Fruit fly (Drosophila melanogaster) whole organism, embryonic: ENCODE data around the gene wge.
A peak's percentile ranks its signal among the peaks of the same experiment; 100 is the strongest.

ENCODE experiments used
- Atf3 ChIP-seq: fragments of 200-800 bp; sonication (Bioruptor generic); optimal IDR thresholded peaks from 3 replicates; lab custom pipeline; 2016; ENCODE audit warnings: missing biosample characterization, missing genetic modification characterization
- Atf6 ChIP-seq: fragments of 200-800 bp; sonication (Bioruptor generic); IDR thresholded peaks from 2 replicates; pipeline ENCODE4 v1.3.6; 2022; ENCODE audit warnings: missing biosample characterization, missing genetic modification characterization
- B-H1 ChIP-seq: fragments of 200-800 bp; sonication (Bioruptor generic); IDR thresholded peaks from 3 replicates; pipeline ENCODE4 v1.3.6; 2022; ENCODE audit warnings: missing biosample characterization, missing genetic modification characterization
- BEAF-32 ChIP-seq: fragments of 200-800 bp; sonication (Bioruptor generic); optimal IDR thresholded peaks from 3 replicates; lab custom pipeline; 2017; ENCODE audit warnings: missing biosample characterization, missing genetic modification characterization, mild to moderate bottlenecking, moderate library complexity, missing genetic modification reagents
- Bgb ChIP-seq: fragments of 200-800 bp; sonication (Bioruptor generic); IDR thresholded peaks from 2 replicates; pipeline ENCODE4 v1.3.6; 2022; ENCODE audit warnings: missing biosample characterization, missing genetic modification characterization; ENCODE audit not compliant: partially characterized antibody
- CG11247 ChIP-seq: fragments of 200-800 bp; sonication (Bioruptor generic); IDR thresholded peaks from 2 replicates; pipeline ENCODE4 v1.3.6; 2022; ENCODE audit warnings: missing biosample characterization, missing genetic modification characterization
- CG11695 ChIP-seq: fragments of 200-800 bp; sonication (Bioruptor generic); IDR thresholded peaks from 3 replicates; pipeline ENCODE4 v1.3.6; 2022; ENCODE audit warnings: missing biosample characterization, missing genetic modification characterization
- CG12391 ChIP-seq: fragments of 200-800 bp; sonication (Bioruptor generic); optimal IDR thresholded peaks from 3 replicates; lab custom pipeline; 2018; ENCODE audit warnings: missing biosample characterization, mild to moderate bottlenecking, missing genetic modification characterization, moderate library complexity
- CG12769 ChIP-seq: fragments of 200-800 bp; sonication (Bioruptor generic); optimal IDR thresholded peaks from 2 replicates; lab custom pipeline; 2019; ENCODE audit warnings: missing biosample characterization, mild to moderate bottlenecking, missing genetic modification characterization, moderate library complexity
- CG13624 ChIP-seq: fragments of 200-800 bp; sonication (Bioruptor generic); optimal IDR thresholded peaks from 2 replicates; lab custom pipeline; 2016; ENCODE audit warnings: missing biosample characterization, missing genetic modification characterization
- CG14014 ChIP-seq: fragments of 200-800 bp; sonication (Bioruptor generic); IDR thresholded peaks from 2 replicates; pipeline ENCODE4 v1.3.6; 2022; ENCODE audit warnings: missing biosample characterization, missing genetic modification characterization
- CG15073 ChIP-seq: fragments of 200-800 bp; sonication (Bioruptor generic); optimal IDR thresholded peaks from 2 replicates; lab custom pipeline; 2016; ENCODE audit warnings: missing biosample characterization, missing genetic modification characterization
- CG17829 ChIP-seq: fragments of 200-800 bp; optimal IDR thresholded peaks from 2 replicates; lab custom pipeline; 2019; ENCODE audit warnings: missing biosample characterization, mild to moderate bottlenecking, missing genetic modification characterization, moderate library complexity
- CG18262 ChIP-seq: fragments of 200-800 bp; optimal IDR thresholded peaks from 3 replicates; lab custom pipeline; 2019; ENCODE audit warnings: missing biosample characterization, mild to moderate bottlenecking, missing genetic modification characterization, moderate library complexity
- CG2712 ChIP-seq: fragments of 200-800 bp; optimal IDR thresholded peaks from 3 replicates; lab custom pipeline; 2019; ENCODE audit warnings: missing biosample characterization, mild to moderate bottlenecking, missing genetic modification characterization, moderate library complexity
- CG2889 ChIP-seq: fragments of 200-800 bp; sonication (Bioruptor generic); IDR thresholded peaks from 3 replicates; pipeline ENCODE4 v1.3.6; 2022; ENCODE audit warnings: missing biosample characterization, missing genetic modification characterization
- CG30403 ChIP-seq: fragments of 200-800 bp; sonication (Bioruptor generic); optimal IDR thresholded peaks from 3 replicates; lab custom pipeline; 2016; ENCODE audit warnings: missing biosample characterization, missing genetic modification characterization
- CG31388 ChIP-seq: fragments of 200-800 bp; sonication (Bioruptor generic); optimal IDR thresholded peaks from 2 replicates; lab custom pipeline; 2016; ENCODE audit warnings: missing biosample characterization, missing genetic modification characterization
- CG6254 ChIP-seq: fragments of 200-800 bp; sonication (Bioruptor generic); optimal IDR thresholded peaks from 3 replicates; lab custom pipeline; 2017; ENCODE audit warnings: mild to moderate bottlenecking, missing biosample characterization, missing genetic modification reagents, missing genetic modification characterization
- CG7786 ChIP-seq: fragments of 200-800 bp; sonication (Bioruptor generic); optimal IDR thresholded peaks from 2 replicates; lab custom pipeline; 2016; ENCODE audit warnings: missing biosample characterization, missing genetic modification characterization
- CrebB ChIP-seq: fragments of 200-800 bp; sonication (Bioruptor generic); optimal IDR thresholded peaks from 3 replicates; lab custom pipeline; 2018; ENCODE audit warnings: missing biosample characterization, mild to moderate bottlenecking, missing genetic modification characterization
- E2f1 ChIP-seq: fragments of 200-800 bp; sonication (Bioruptor generic); IDR thresholded peaks from 2 replicates; pipeline ENCODE4 v1.3.6; 2022; ENCODE audit warnings: missing biosample characterization, missing genetic modification characterization
- Fer1 ChIP-seq: fragments of 200-800 bp; sonication (Bioruptor generic); optimal IDR thresholded peaks from 2 replicates; lab custom pipeline; 2017; ENCODE audit warnings: missing biosample characterization, mild to moderate bottlenecking, missing genetic modification characterization
- GATAe ChIP-seq: fragments of 200-800 bp; sonication (Bioruptor generic); conservative IDR thresholded peaks from 2 replicates; pipeline ENCODE4 v1.3.6; 2022; ENCODE audit warnings: missing biosample characterization, missing genetic modification characterization
- Hr78 ChIP-seq, 2 experiments: fragments of 200-800 bp in 1 of 2; fragments of >200 bp in 1 of 2; sonication (Bioruptor generic) in 1 of 2; optimal IDR thresholded peaks; 2 replicates each; lab custom pipeline; 2017 to 2019; ENCODE audit warnings: missing biosample characterization in 2 of 2, missing genetic modification characterization in 2 of 2, mild to moderate bottlenecking in 1 of 2, moderate library complexity in 1 of 2
- Med ChIP-seq: fragments of 200-800 bp; sonication (Bioruptor generic); peaks from one replicate; lab custom pipeline; 2016; ENCODE audit warnings: missing biosample characterization, missing genetic modification characterization, mild to moderate bottlenecking, inconsistent platforms, moderate library complexity
- Oaz ChIP-seq: fragments of 200-800 bp; sonication (Bioruptor generic); IDR thresholded peaks from 2 replicates; pipeline ENCODE4 v1.3.6; 2022; ENCODE audit warnings: missing biosample characterization, missing genetic modification characterization
- PHDP ChIP-seq: fragments of 200-800 bp; sonication (Bioruptor generic); optimal IDR thresholded peaks from 3 replicates; lab custom pipeline; 2018; ENCODE audit warnings: missing biosample characterization, mild to moderate bottlenecking, missing genetic modification characterization, moderate library complexity
- Rx ChIP-seq: fragments of 200-800 bp; sonication (Bioruptor generic); IDR thresholded peaks from 2 replicates; pipeline ENCODE4 v1.3.6; 2022; ENCODE audit warnings: missing biosample characterization, missing genetic modification characterization
- Side ChIP-seq: fragments of 200-800 bp; sonication (Bioruptor generic); optimal IDR thresholded peaks from 2 replicates; lab custom pipeline; 2016; ENCODE audit warnings: missing biosample characterization, missing genetic modification characterization
- ara ChIP-seq: fragments of 200-800 bp; sonication (Bioruptor generic); IDR thresholded peaks from 2 replicates; pipeline ENCODE4 v1.3.6; 2022; ENCODE audit warnings: missing biosample characterization, missing genetic modification characterization
- ash1 ChIP-seq: fragments of 200-800 bp; sonication (Bioruptor generic); optimal IDR thresholded peaks from 2 replicates; lab custom pipeline; 2018; ENCODE audit warnings: missing biosample characterization, mild to moderate bottlenecking, missing genetic modification characterization
- corto ChIP-seq: fragments of 200-800 bp; sonication (Bioruptor generic); optimal IDR thresholded peaks from 2 replicates; lab custom pipeline; 2016; ENCODE audit warnings: missing biosample characterization, mild to moderate bottlenecking, missing genetic modification characterization, moderate library complexity
- dan ChIP-seq: fragments of 200-800 bp; sonication (Bioruptor generic); IDR thresholded peaks from 2 replicates; pipeline ENCODE4 v1.3.6; 2022; ENCODE audit warnings: missing biosample characterization, missing genetic modification characterization
- fru ChIP-seq: fragments of >200 bp; optimal IDR thresholded peaks from 2 replicates; lab custom pipeline; 2017
- fu2 ChIP-seq: fragments of 200-800 bp; sonication (Bioruptor generic); optimal IDR thresholded peaks from 2 replicates; lab custom pipeline; 2016; ENCODE audit warnings: missing biosample characterization, missing genetic modification characterization
- gro ChIP-seq: fragments of 200-800 bp; sonication (Bioruptor generic); optimal IDR thresholded peaks from 2 replicates; lab custom pipeline; 2016; ENCODE audit warnings: missing biosample characterization, missing genetic modification characterization
- lmd ChIP-seq: fragments of 200-800 bp; sonication (Bioruptor generic); IDR thresholded peaks from 2 replicates; pipeline ENCODE4 v1.3.6; 2022; ENCODE audit warnings: missing biosample characterization, missing genetic modification characterization
- lov ChIP-seq, 2 experiments: fragments of 200-800 bp in 1 of 2; fragments of >200 bp in 1 of 2; sonication (Bioruptor generic) in 1 of 2; IDR thresholded peaks in 1 of 2; optimal IDR thresholded peaks in 1 of 2; 2 replicates in 1 of 2; 3 replicates in 1 of 2; pipeline versions ENCODE4 v1.3.6 to Lab custom; 2017 to 2022; ENCODE audit warnings: missing biosample characterization in 1 of 2, missing genetic modification characterization in 1 of 2
- nau ChIP-seq: fragments of 200-800 bp; sonication (Bioruptor generic); optimal IDR thresholded peaks from 3 replicates; lab custom pipeline; 2017; ENCODE audit warnings: missing biosample characterization, mild to moderate bottlenecking, missing genetic modification characterization, missing genetic modification reagents
- onecut ChIP-seq: fragments of 200-800 bp; sonication (Bioruptor generic); IDR thresholded peaks from 2 replicates; pipeline ENCODE4 v1.3.6; 2022; ENCODE audit warnings: missing biosample characterization, missing genetic modification characterization
- pnt ChIP-seq: fragments of 200-800 bp; sonication (Bioruptor generic); optimal IDR thresholded peaks from 3 replicates; lab custom pipeline; 2016; ENCODE audit warnings: missing biosample characterization, missing genetic modification characterization
- sens ChIP-seq: fragments of 200-800 bp; sonication (Bioruptor generic); peaks from one replicate; lab custom pipeline; 2016; ENCODE audit warnings: missing biosample characterization, missing genetic modification characterization
- tin ChIP-seq: fragments of 200-800 bp; sonication (Bioruptor generic); optimal IDR thresholded peaks from 3 replicates; lab custom pipeline; 2016; ENCODE audit warnings: missing biosample characterization, missing genetic modification characterization
- trh ChIP-seq: fragments of 200-800 bp; sonication (Bioruptor generic); optimal IDR thresholded peaks from 2 replicates; lab custom pipeline; 2016; ENCODE audit warnings: missing biosample characterization, missing genetic modification characterization
- unc-4 ChIP-seq: fragments of 200-800 bp; sonication (Bioruptor generic); IDR thresholded peaks from 2 replicates; pipeline ENCODE4 v1.3.6; 2022; ENCODE audit warnings: missing biosample characterization, missing genetic modification characterization; ENCODE audit not compliant: partially characterized antibody
- vfl ChIP-seq: fragments of 200-800 bp; sonication (Bioruptor generic); optimal IDR thresholded peaks from 2 replicates; lab custom pipeline; 2016; ENCODE audit warnings: missing biosample characterization, missing genetic modification characterization
- vnd ChIP-seq: fragments of 200-800 bp; sonication (Bioruptor generic); IDR thresholded peaks from 3 replicates; pipeline ENCODE4 v1.3.6; 2022; ENCODE audit warnings: missing biosample characterization, missing genetic modification characterization; ENCODE audit not compliant: partially characterized antibody
- zf30C ChIP-seq: fragments of 200-800 bp; sonication (Bioruptor generic); optimal IDR thresholded peaks from 3 replicates; lab custom pipeline; 2018; ENCODE audit warnings: missing biosample characterization, mild to moderate bottlenecking, missing genetic modification characterization
- zfh2 ChIP-seq: fragments of 200-800 bp; sonication (Bioruptor generic); optimal IDR thresholded peaks from 2 replicates; lab custom pipeline; 2016; ENCODE audit warnings: missing biosample characterization, missing genetic modification characterization

Gene wge

dm6 chr3R:22667284-22667958 lies 53.5 kb downstream of the wge start (continued):
- TF ChIP-seq CG13624 (GFP tag; lab: Kevin White, UChicago) (peak; percentile 55), fu2 (GFP tag; lab: Kevin White, UChicago) (no peak), Hr78 (GFP tag; optimal IDR thresholded peaks at IDR 0.05; lab: Kevin White, UChicago) (peak in 1 of 2 experiments; percentile 73), CG18262 (tag; lab: Kevin White, UChicago) (peak; percentile 90), CG15073 (GFP tag; lab: Kevin White, UChicago) (peak; percentile 33), E2f1 (GFP tag; lab: Robert Waterston, UW) (peak; percentile 52), B-H1 (peak; percentile 72), ash1 (no peak), CG31388 (GFP tag; lab: Kevin White, UChicago) (peak; percentile 44), sens (GFP tag; lab: Kevin White, UChicago) (peak; percentile 96), CG30403 (GFP tag; lab: Kevin White, UChicago) (peak; percentile 80), CG11695 (peak; percentile 58; the same call in 1 of the 3 replicates), unc-4 (no peak), dan (GFP tag; lab: Robert Waterston, UW) (no peak; the same call in 1 of the 2 replicates), CG7786 (peak; percentile 40), pnt (GFP tag; lab: Kevin White, UChicago) (peak; percentile 23), onecut (peak; percentile 72), Fer1 (GFP tag; lab: Kevin White, UChicago) (peak; percentile 66), Oaz (GFP tag; lab: Robert Waterston, UW) (no peak), corto (GFP tag; lab: Kevin White, UChicago) (peak; percentile 27), lov (optimal IDR thresholded peaks at IDR 0.05; lab: Kevin White, UChicago) (no peak), lov (GFP tag; IDR thresholded peaks at IDR 0.05; lab: Robert Waterston, UW) (no peak), zfh2 (GFP tag; lab: Kevin White, UChicago) (no peak), Atf6 (peak; percentile 68; the same call in 1 of the 2 replicates), trh (peak; percentile 21), Med (GFP tag; lab: Kevin White, UChicago) (peak; percentile 80), vnd (GFP tag; lab: Robert Waterston, UW) (no peak), BEAF-32 (GFP tag; lab: Kevin White, UChicago) (no peak), fru (lab: Kevin White, UChicago) (no peak), Rx (GFP tag; lab: Robert Waterston, UW) (peak; percentile 55), Side (peak; percentile 38), CG2712 (tag; lab: Kevin White, UChicago) (peak; percentile 93), ara (GFP tag; lab: Robert Waterston, UW) (peak; percentile 75; the same call in 1 of the 2 replicates), CrebB (tag; lab: Kevin White, UChicago) (no peak), CG12391 (tag; lab: Kevin White, UChicago) (peak; percentile 88), CG12769 (tag; lab: Kevin White, UChicago) (no peak), Atf3 (GFP tag; lab: Kevin White, UChicago) (peak; percentile 65), CG2889 (GFP tag; lab: Robert Waterston, UW) (peak; percentile 40; the same call in 1 of the 3 replicates), nau (GFP tag; lab: Kevin White, UChicago) (peak; percentile 70), CG17829 (tag; lab: Kevin White, UChicago) (peak; percentile 79), GATAe (GFP tag; lab: Robert Waterston, UW) (no peak), zf30C (GFP tag; lab: Kevin White, UChicago) (peak; percentile 80), CG11247 (GFP tag; lab: Robert Waterston, UW) (0 out of 2 replicates have a peak, but pooled peaks have one; percentile 30), gro (GFP tag; lab: Kevin White, UChicago) (no peak), lmd (GFP tag; lab: Robert Waterston, UW) (peak; percentile 79), CG6254 (GFP tag; lab: Kevin White, UChicago) (peak; percentile 80), tin (GFP tag; lab: Kevin White, UChicago) (peak; percentile 81), PHDP (tag; lab: Kevin White, UChicago) (peak; percentile 73), vfl (GFP tag; lab: Kevin White, UChicago) (no peak), CG14014 (peak; percentile 50), Bgb (no peak)
